Fruit fly (Drosophila melanogaster) whole organism, embryonic: ENCODE measurements around the gene alpha-Man-Ic.

Experiments
- Atf6 ChIP-seq: fragments of 200-800 bp; sonication (Bioruptor generic); IDR thresholded peaks from 2 replicates; pipeline ENCODE4 v1.3.6; 2022; ENCODE audit warnings: missing biosample characterization, missing genetic modification characterization
- Blimp-1 ChIP-seq: fragments of 200-800 bp; sonication (Bioruptor generic); optimal IDR thresholded peaks from 3 replicates; lab custom pipeline; 2018; ENCODE audit warnings: missing biosample characterization, missing genetic modification characterization, mild to moderate bottlenecking, moderate library complexity, missing genetic modification reagents
- CG10209 ChIP-seq: fragments of 200-800 bp; sonication (Bioruptor generic); optimal IDR thresholded peaks from 3 replicates; lab custom pipeline; 2017; ENCODE audit warnings: missing biosample characterization, mild to moderate bottlenecking, missing genetic modification characterization, missing genetic modification reagents
- CG10543 ChIP-seq: fragments of 200-800 bp; sonication (Bioruptor generic); optimal IDR thresholded peaks from 3 replicates; lab custom pipeline; 2017; ENCODE audit warnings: missing biosample characterization, mild to moderate bottlenecking, missing genetic modification characterization, moderate library complexity
- CG11504 ChIP-seq: fragments of 200-800 bp; sonication (Bioruptor generic); optimal IDR thresholded peaks from 3 replicates; lab custom pipeline; 2019; ENCODE audit warnings: missing biosample characterization, mild to moderate bottlenecking, missing genetic modification characterization, moderate library complexity
- CG13287 ChIP-seq: fragments of 200-800 bp; sonication (Bioruptor generic); IDR thresholded peaks from 2 replicates; pipeline ENCODE4 v1.3.6; 2022; ENCODE audit warnings: missing biosample characterization, missing genetic modification characterization; ENCODE audit not compliant: partially characterized antibody
- CG14710 ChIP-seq: fragments of 200-800 bp; sonication (Bioruptor generic); optimal IDR thresholded peaks from 3 replicates; lab custom pipeline; 2019; ENCODE audit warnings: missing biosample characterization, mild to moderate bottlenecking, missing genetic modification characterization, moderate library complexity
- CG15514 ChIP-seq: fragments of 200-800 bp; sonication (Bioruptor generic); optimal IDR thresholded peaks from 3 replicates; lab custom pipeline; 2017; ENCODE audit warnings: missing biosample characterization, missing genetic modification characterization, mild to moderate bottlenecking, moderate library complexity, missing genetic modification reagents
- CG31388 ChIP-seq: fragments of 200-800 bp; sonication (Bioruptor generic); optimal IDR thresholded peaks from 2 replicates; lab custom pipeline; 2016; ENCODE audit warnings: missing biosample characterization, missing genetic modification characterization
- CG31441 ChIP-seq: fragments of 200-800 bp; sonication (Bioruptor generic); IDR thresholded peaks from 2 replicates; pipeline ENCODE4 v1.3.6; 2022; ENCODE audit warnings: missing biosample characterization, missing genetic modification characterization
- CG3281 ChIP-seq: fragments of 200-800 bp; sonication (Bioruptor generic); optimal IDR thresholded peaks from 3 replicates; lab custom pipeline; 2017; ENCODE audit warnings: missing biosample characterization, mild to moderate bottlenecking, missing genetic modification characterization
- CG3407 ChIP-seq: fragments of 200-800 bp; sonication (Bioruptor generic); optimal IDR thresholded peaks from 2 replicates; lab custom pipeline; 2018; ENCODE audit warnings: missing biosample characterization, mild to moderate bottlenecking, missing genetic modification characterization
- CG3847 ChIP-seq: fragments of 200-800 bp; sonication (Bioruptor generic); IDR thresholded peaks from 2 replicates; pipeline ENCODE4 v1.3.6; 2022; ENCODE audit warnings: missing biosample characterization, missing genetic modification characterization
- CG6254 ChIP-seq: fragments of 200-800 bp; sonication (Bioruptor generic); optimal IDR thresholded peaks from 3 replicates; lab custom pipeline; 2017; ENCODE audit warnings: mild to moderate bottlenecking, missing biosample characterization, missing genetic modification reagents, missing genetic modification characterization
- CG6689 ChIP-seq: fragments of 200-800 bp; sonication (Bioruptor generic); IDR thresholded peaks from 2 replicates; pipeline ENCODE4 v1.3.6; 2022; ENCODE audit warnings: missing biosample characterization, missing genetic modification characterization
- CG6813 ChIP-seq: fragments of 200-800 bp; sonication (Bioruptor generic); optimal IDR thresholded peaks from 2 replicates; lab custom pipeline; 2017; ENCODE audit warnings: missing biosample characterization, missing genetic modification characterization, mild to moderate bottlenecking, moderate library complexity, missing genetic modification reagents
- CG6854 ChIP-seq: fragments of 200-800 bp; sonication (Bioruptor generic); optimal IDR thresholded peaks from 3 replicates; lab custom pipeline; 2017; ENCODE audit warnings: missing biosample characterization, mild to moderate bottlenecking, missing genetic modification characterization
- CG7357 ChIP-seq: fragments of 200-800 bp; sonication (Bioruptor generic); IDR thresholded peaks from 3 replicates; pipeline ENCODE4 v1.3.6; 2022; ENCODE audit warnings: missing biosample characterization, missing genetic modification characterization
- CG8478 ChIP-seq: fragments of >200 bp; optimal IDR thresholded peaks from 2 replicates; lab custom pipeline; 2018
- CHES-1-like ChIP-seq: fragments of 200-800 bp; sonication (Bioruptor generic); optimal IDR thresholded peaks from 2 replicates; lab custom pipeline; 2016; ENCODE audit warnings: missing biosample characterization, missing genetic modification characterization
- Dbx ChIP-seq: fragments of 200-800 bp; sonication (Bioruptor generic); IDR thresholded peaks from 3 replicates; pipeline ENCODE4 v1.3.6; 2022; ENCODE audit warnings: missing biosample characterization, missing genetic modification characterization
- Fer3 ChIP-seq: fragments of 200-800 bp; sonication (Bioruptor generic); optimal IDR thresholded peaks from 2 replicates; lab custom pipeline; 2018; ENCODE audit warnings: missing biosample characterization, mild to moderate bottlenecking, missing genetic modification characterization, moderate library complexity
- Jarid2 ChIP-seq: fragments of 200-800 bp; sonication (Bioruptor generic); optimal IDR thresholded peaks from 3 replicates; lab custom pipeline; 2017; ENCODE audit warnings: mild to moderate bottlenecking, missing biosample characterization, missing genetic modification reagents, missing genetic modification characterization
- Lhr ChIP-seq: fragments of 200-800 bp; sonication (Bioruptor generic); optimal IDR thresholded peaks from 3 replicates; lab custom pipeline; 2017; ENCODE audit warnings: mild to moderate bottlenecking, missing biosample characterization, missing genetic modification reagents, missing genetic modification characterization
- Myb ChIP-seq: fragments of 200-800 bp; sonication (Bioruptor generic); optimal IDR thresholded peaks from 2 replicates; lab custom pipeline; 2016; ENCODE audit warnings: missing biosample characterization, missing genetic modification characterization
- Oli ChIP-seq: fragments of 200-800 bp; sonication (Bioruptor generic); optimal IDR thresholded peaks from 2 replicates; lab custom pipeline; 2018; ENCODE audit warnings: missing biosample characterization, mild to moderate bottlenecking, missing genetic modification characterization, moderate library complexity
- Pdp1 ChIP-seq, 2 experiments: fragments of 200-800 bp; sonication (Bioruptor generic); optimal IDR thresholded peaks; 3 replicates each; lab custom pipeline; 2016; ENCODE audit warnings: missing biosample characterization in 2 of 2, missing genetic modification characterization in 2 of 2, mild to moderate bottlenecking in 1 of 2, moderate library complexity in 1 of 2
- bsh ChIP-seq, 2 experiments: fragments of 200-800 bp; sonication (Bioruptor generic); optimal IDR thresholded peaks; 2 replicates each; lab custom pipeline; 2017 to 2018; ENCODE audit warnings: mild to moderate bottlenecking in 2 of 2, missing biosample characterization in 2 of 2, missing genetic modification characterization in 2 of 2, moderate library complexity in 1 of 2
- btn ChIP-seq: fragments of 200-800 bp; sonication (Bioruptor generic); optimal IDR thresholded peaks from 2 replicates; lab custom pipeline; 2016; ENCODE audit warnings: missing biosample characterization, missing genetic modification characterization
- cato ChIP-seq: fragments of 200-800 bp; sonication (Bioruptor generic); optimal IDR thresholded peaks from 2 replicates; lab custom pipeline; 2016; ENCODE audit warnings: missing biosample characterization, missing genetic modification characterization, borderline replicate concordance
- ewg ChIP-seq: fragments of 200-800 bp; sonication (Bioruptor generic); optimal IDR thresholded peaks from 3 replicates; lab custom pipeline; 2017; ENCODE audit warnings: mild to moderate bottlenecking, missing biosample characterization, missing genetic modification reagents, missing genetic modification characterization
- fru ChIP-seq: fragments of >200 bp; optimal IDR thresholded peaks from 2 replicates; lab custom pipeline; 2017
- grau ChIP-seq: fragments of 200-800 bp; optimal IDR thresholded peaks from 3 replicates; lab custom pipeline; 2019; ENCODE audit warnings: missing biosample characterization, mild to moderate bottlenecking, missing genetic modification characterization, moderate library complexity
- lilli ChIP-seq: fragments of 200-800 bp; sonication (Bioruptor generic); optimal IDR thresholded peaks from 3 replicates; lab custom pipeline; 2016; ENCODE audit warnings: missing biosample characterization, missing genetic modification characterization
- lov ChIP-seq, 2 experiments: fragments of 200-800 bp in 1 of 2; fragments of >200 bp in 1 of 2; sonication (Bioruptor generic) in 1 of 2; IDR thresholded peaks in 1 of 2; optimal IDR thresholded peaks in 1 of 2; 2 replicates in 1 of 2; 3 replicates in 1 of 2; pipeline versions ENCODE4 v1.3.6 to Lab custom; 2017 to 2022; ENCODE audit warnings: missing biosample characterization in 1 of 2, missing genetic modification characterization in 1 of 2
- nmo ChIP-seq: fragments of 200-800 bp; sonication (Bioruptor generic); optimal IDR thresholded peaks from 2 replicates; lab custom pipeline; 2018; ENCODE audit warnings: missing biosample characterization, mild to moderate bottlenecking, missing genetic modification characterization, moderate library complexity
- nom ChIP-seq: fragments of 200-800 bp; sonication (Bioruptor generic); optimal IDR thresholded peaks from 2 replicates; lab custom pipeline; 2017; ENCODE audit warnings: missing biosample characterization, missing genetic modification characterization, mild to moderate bottlenecking, moderate library complexity, missing genetic modification reagents
- p53 ChIP-seq: fragments of 200-800 bp; sonication (Bioruptor generic); optimal IDR thresholded peaks from 2 replicates; lab custom pipeline; 2016; ENCODE audit warnings: missing biosample characterization, missing genetic modification characterization
- pho ChIP-seq: fragments of 200-800 bp; sonication (Bioruptor generic); optimal IDR thresholded peaks from 2 replicates; lab custom pipeline; 2016; ENCODE audit warnings: missing biosample characterization, missing genetic modification characterization
- pzg ChIP-seq: fragments of 200-800 bp; sonication (Bioruptor generic); optimal IDR thresholded peaks from 3 replicates; lab custom pipeline; 2018; ENCODE audit warnings: missing biosample characterization, mild to moderate bottlenecking, missing genetic modification characterization, moderate library complexity
- run ChIP-seq: fragments of 200-800 bp; sonication (Bioruptor generic); optimal IDR thresholded peaks from 3 replicates; lab custom pipeline; 2018; ENCODE audit warnings: missing biosample characterization, mild to moderate bottlenecking, missing genetic modification characterization
- sd ChIP-seq: fragments of 200-800 bp; sonication (Bioruptor generic); optimal IDR thresholded peaks from 3 replicates; lab custom pipeline; 2018; ENCODE audit warnings: missing biosample characterization, mild to moderate bottlenecking, missing genetic modification characterization, moderate library complexity
- slp2 ChIP-seq: fragments of 200-800 bp; sonication (Bioruptor generic); optimal IDR thresholded peaks from 2 replicates; lab custom pipeline; 2016; ENCODE audit warnings: missing biosample characterization, missing genetic modification characterization
- sob ChIP-seq: fragments of 200-800 bp; sonication (Bioruptor generic); IDR thresholded peaks from 2 replicates; pipeline ENCODE4 v1.3.6; 2022; ENCODE audit warnings: missing biosample characterization, missing genetic modification characterization
- sr ChIP-seq: fragments of 200-800 bp; sonication (Bioruptor generic); IDR thresholded peaks from 3 replicates; pipeline ENCODE4 v1.3.6; 2022; ENCODE audit warnings: missing biosample characterization, missing genetic modification characterization
- stwl ChIP-seq: fragments of 200-800 bp; sonication (Bioruptor generic); optimal IDR thresholded peaks from 3 replicates; lab custom pipeline; 2018; ENCODE audit warnings: missing biosample characterization, mild to moderate bottlenecking, missing genetic modification characterization, moderate library complexity
- tin ChIP-seq: fragments of 200-800 bp; sonication (Bioruptor generic); optimal IDR thresholded peaks from 3 replicates; lab custom pipeline; 2016; ENCODE audit warnings: missing biosample characterization, missing genetic modification characterization
- unc-4 ChIP-seq: fragments of 200-800 bp; sonication (Bioruptor generic); IDR thresholded peaks from 2 replicates; pipeline ENCODE4 v1.3.6; 2022; ENCODE audit warnings: missing biosample characterization, missing genetic modification characterization; ENCODE audit not compliant: partially characterized antibody
- zfh2 ChIP-seq: fragments of 200-800 bp; sonication (Bioruptor generic); optimal IDR thresholded peaks from 2 replicates; lab custom pipeline; 2016; ENCODE audit warnings: missing biosample characterization, missing genetic modification characterization

The alpha-Man-Ic gene

dm6 chr3R:29903775-29904356, 26.3 kb downstream of the alpha-Man-Ic start, which contains the start of gene CG15517 (continued):
- TF ChIP-seq pzg (GFP tag; lab: Kevin White, UChicago) (no peak), btn (GFP tag; lab: Kevin White, UChicago) (no peak), CHES-1-like (no peak), CG6254 (GFP tag; lab: Kevin White, UChicago) (no peak), CG8478 (lab: Kevin White, UChicago) (no peak), CG31388 (GFP tag; lab: Kevin White, UChicago) (no peak), CG13287 (GFP tag; lab: Robert Waterston, UW) (peak; percentile 8; the same call in 1 of the 2 replicates), nmo (GFP tag; lab: Kevin White, UChicago) (peak; percentile 21), Blimp-1 (peak; percentile 6), nom (no peak), Myb (peak; percentile 0), stwl (tag; lab: Kevin White, UChicago) (peak; percentile 86), CG3847 (GFP tag; lab: Robert Waterston, UW) (0 out of 2 replicates have a peak, but pooled peaks have one; percentile 9), CG31441 (GFP tag; lab: Robert Waterston, UW) (no peak), Lhr (GFP tag; lab: Kevin White, UChicago) (peak; percentile 29), lov (optimal IDR thresholded peaks at IDR 0.05; lab: Kevin White, UChicago) (no peak), lov (GFP tag; IDR thresholded peaks at IDR 0.05; lab: Robert Waterston, UW) (no peak), CG6689 (no peak), CG11504 (peak; percentile 70), CG10209 (GFP tag; lab: Kevin White, UChicago) (no peak), lilli (no peak), CG6854 (GFP tag; lab: Kevin White, UChicago) (no peak), Atf6 (no peak), bsh (GFP tag; optimal IDR thresholded peaks at IDR 0.05; lab: Kevin White, UChicago) (no peak), sd (tag; lab: Kevin White, UChicago) (peak; percentile 17), zfh2 (GFP tag; lab: Kevin White, UChicago) (no peak), Dbx (GFP tag; lab: Robert Waterston, UW) (no peak), CG14710 (tag; lab: Kevin White, UChicago) (peak; percentile 19), sob (GFP tag; lab: Robert Waterston, UW) (no peak), p53 (GFP tag; lab: Kevin White, UChicago) (no peak), slp2 (GFP tag; lab: Kevin White, UChicago) (no peak), Pdp1 (GFP tag; optimal IDR thresholded peaks at IDR 0.05; lab: Kevin White, UChicago) (no peak), CG3407 (GFP tag; lab: Kevin White, UChicago) (no peak), run (no peak), CG7357 (GFP tag; lab: Robert Waterston, UW) (no peak), fru (lab: Kevin White, UChicago) (no peak), ewg (GFP tag; lab: Kevin White, UChicago) (no peak), CG3281 (GFP tag; lab: Kevin White, UChicago) (no peak), CG15514 (no peak), grau (tag; lab: Kevin White, UChicago) (peak; percentile 32), sr (GFP tag; lab: Robert Waterston, UW) (no peak), Oli (no peak), Fer3 (tag; lab: Kevin White, UChicago) (peak; percentile 17), CG6813 (no peak), Jarid2 (GFP tag; lab: Kevin White, UChicago) (no peak), unc-4 (GFP tag; lab: Robert Waterston, UW) (no peak), tin (no peak), CG10543 (GFP tag; lab: Kevin White, UChicago) (no peak), cato (no peak), pho (no peak)
